Worm (Caenorhabditis elegans) whole organism, L4 larva: ENCODE data around the gene C13A2.12.

ENCODE experiments used
- daf-16 ChIP-seq, 3 experiments: sonication (generic microtip); optimal IDR thresholded peaks; 2 replicates each; lab custom pipeline; 2016 to 2017; ENCODE audit warnings: missing genetic modification characterization in 3 of 3, missing genetic modification reagents in 3 of 3, mild to moderate bottlenecking in 2 of 3, missing compliant biosample characterization in 2 of 3, missing biosample characterization in 1 of 3, moderate library complexity in 1 of 3
- nhr-28 ChIP-seq: fragments of 150-350 bp; optimal IDR thresholded peaks from 2 replicates; lab custom pipeline; 2014; ENCODE audit warnings: missing biosample characterization, missing genetic modification characterization

- TF ChIP-seq daf-16 (GFP tag; optimal IDR thresholded peaks at IDR 0.05; lab: Kevin White, UChicago) (no peak), daf-16 (tag; optimal IDR thresholded peaks at IDR 0.05; lab: Kevin White, UChicago) (no peak), nhr-28 (tag; lab: Kevin White, UChicago) (no peak)
Measured at ce11 chrV:7237094-7237132, 22.2 kb upstream of the C13A2.12 start, which contains the start of gene hpo-9.
